Worm (Caenorhabditis elegans): ENCODE data around the gene nep-25.

DNA sequence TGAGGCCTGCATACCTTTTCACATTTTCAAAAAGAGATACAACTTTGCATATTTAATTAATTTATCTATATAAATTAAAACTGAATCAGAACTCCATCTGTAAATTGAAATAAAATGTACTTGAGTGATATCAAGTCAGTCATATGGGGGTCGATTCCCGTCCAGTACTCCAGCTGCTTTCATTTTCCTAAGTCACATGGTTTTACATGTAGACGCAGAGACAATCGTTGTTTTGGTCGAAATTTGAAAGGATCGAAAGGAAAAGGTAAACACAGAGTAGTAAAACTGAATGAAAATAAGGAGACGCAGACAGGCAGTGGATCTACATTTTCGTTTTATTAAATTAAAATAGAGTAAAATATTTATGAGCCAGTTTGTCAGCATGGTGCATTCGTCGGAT, 32.1 kb downstream of the nep-25 start:
- no peak for TF ChIP-seq zag-1 (tag; optimal IDR thresholded peaks at IDR 0.05)
- TF ChIP-seq nhr-25 (tag; optimal IDR thresholded peaks at IDR 0.05) = peak; percentile 3
- no peak for TF ChIP-seq unc-55 (GFP tag; optimal IDR thresholded peaks at IDR 0.05)
- TF ChIP-seq ztf-11 (tag; optimal IDR thresholded peaks at IDR 0.05) = no peak
- TF ChIP-seq R02D3.7 (tag; optimal IDR thresholded peaks at IDR 0.05) = no peak

Measured in whole organism, L2 larva.